Fruit fly (Drosophila melanogaster): ENCODE data around the gene CG14423.

DNA sequence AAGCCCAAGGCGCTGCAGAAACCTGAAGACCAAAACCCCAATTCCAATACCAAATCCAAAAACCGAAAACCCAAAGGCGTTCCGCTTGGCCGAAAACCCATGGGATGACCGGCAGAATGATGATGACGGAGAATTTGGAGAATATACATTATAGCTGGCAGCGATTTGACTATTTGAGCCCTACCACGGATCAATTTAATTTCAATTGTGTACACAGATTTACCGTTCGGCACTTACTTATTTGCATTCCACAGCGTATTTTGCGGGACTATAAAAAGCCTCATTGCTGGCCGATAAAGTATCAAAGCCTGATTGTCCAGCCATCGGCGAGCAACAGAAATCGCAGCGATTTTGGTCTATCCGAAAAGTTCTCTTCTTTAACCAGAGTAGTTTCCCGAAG, at the start of gene CG14423:
- no peak for TF ChIP-seq CG8478 (optimal IDR thresholded peaks at IDR 0.05)
- TF ChIP-seq CTCF (optimal IDR thresholded peaks at IDR 0.05): no peak
